Worm (Caenorhabditis elegans) whole organism, L2 larva: ENCODE results near the gene str-97.
A peak's percentile ranks its signal among the peaks of the same experiment; 100 is the strongest.

Source experiments
- C34F6.9 ChIP-seq: fragments of 150-350 bp; optimal IDR thresholded peaks from 2 replicates; lab custom pipeline; 2014; ENCODE audit warnings: missing biosample characterization, missing genetic modification characterization
- F13H6.1 ChIP-seq: sonication (generic microtip); optimal IDR thresholded peaks from 2 replicates; lab custom pipeline; 2016; ENCODE audit warnings: missing genetic modification characterization, missing compliant biosample characterization
- R02D3.7 ChIP-seq: fragments of 150-350 bp; optimal IDR thresholded peaks from 2 replicates; lab custom pipeline; 2014; ENCODE audit warnings: missing biosample characterization, missing genetic modification characterization
- Y55F3AM.14 ChIP-seq: fragments of 200-800 bp; sonication (Bioruptor generic); optimal IDR thresholded peaks from 2 replicates; lab custom pipeline; 2018; ENCODE audit warnings: mild to moderate bottlenecking, missing genetic modification characterization, missing compliant biosample characterization
- aly-2 ChIP-seq: fragments of 150-350 bp; optimal IDR thresholded peaks from 2 replicates; lab custom pipeline; 2014; ENCODE audit warnings: missing biosample characterization, missing genetic modification characterization
- ama-1 ChIP-seq: fragments of 150-350 bp; optimal IDR thresholded peaks from 2 replicates; lab custom pipeline; 2018; ENCODE audit warnings: inconsistent platforms
- ceh-16 ChIP-seq: fragments of 150-350 bp; optimal IDR thresholded peaks from 2 replicates; lab custom pipeline; 2014; ENCODE audit warnings: missing biosample characterization, missing genetic modification characterization
- ceh-82 ChIP-seq: fragments of 150-350 bp; optimal IDR thresholded peaks from 2 replicates; lab custom pipeline; 2014; ENCODE audit warnings: missing biosample characterization, missing genetic modification characterization
- crh-2 ChIP-seq: sonication (generic microtip); optimal IDR thresholded peaks from 2 replicates; lab custom pipeline; 2017; ENCODE audit warnings: missing biosample characterization, missing genetic modification characterization
- dmd-4 ChIP-seq: sonication (generic microtip); optimal IDR thresholded peaks from 2 replicates; lab custom pipeline; 2017; ENCODE audit warnings: missing biosample characterization, missing genetic modification characterization
- elt-1 ChIP-seq: fragments of 150-350 bp; optimal IDR thresholded peaks from 2 replicates; lab custom pipeline; 2014; ENCODE audit warnings: missing biosample characterization, missing genetic modification characterization
- fos-1 ChIP-seq: fragments of 150-350 bp; optimal IDR thresholded peaks from 2 replicates; lab custom pipeline; 2014; ENCODE audit warnings: missing biosample characterization, missing genetic modification characterization
- lin-11 ChIP-seq: fragments of 150-350 bp; sonication (generic microtip); optimal IDR thresholded peaks from 2 replicates; lab custom pipeline; 2014; ENCODE audit warnings: missing biosample characterization, missing genetic modification characterization, inconsistent platforms, mixed read lengths
- lin-39 ChIP-seq: fragments of 150-350 bp; optimal IDR thresholded peaks from 2 replicates; lab custom pipeline; 2014; ENCODE audit warnings: missing biosample characterization, missing genetic modification reagents, missing genetic modification characterization
- mab-5 ChIP-seq: fragments of 150-350 bp; optimal IDR thresholded peaks from 2 replicates; lab custom pipeline; 2014; ENCODE audit warnings: missing biosample characterization, missing genetic modification characterization
- nhr-10 ChIP-seq: sonication (generic microtip); optimal IDR thresholded peaks from 2 replicates; lab custom pipeline; 2017; ENCODE audit warnings: missing biosample characterization, missing genetic modification characterization
- nhr-12 ChIP-seq: fragments of 150-350 bp; optimal IDR thresholded peaks from 2 replicates; lab custom pipeline; 2014; ENCODE audit warnings: missing biosample characterization, missing genetic modification characterization
- nhr-129 ChIP-seq: fragments of 150-350 bp; optimal IDR thresholded peaks from 2 replicates; lab custom pipeline; 2014; ENCODE audit warnings: missing biosample characterization, missing genetic modification characterization
- nhr-21 ChIP-seq: fragments of 150-350 bp; optimal IDR thresholded peaks from 2 replicates; lab custom pipeline; 2014; ENCODE audit warnings: missing biosample characterization, missing genetic modification characterization
- nhr-237 ChIP-seq: fragments of 150-350 bp; optimal IDR thresholded peaks from 2 replicates; lab custom pipeline; 2014; ENCODE audit warnings: missing biosample characterization, missing genetic modification characterization
- nhr-25 ChIP-seq: fragments of 150-350 bp; sonication (generic microtip); optimal IDR thresholded peaks from 3 replicates; lab custom pipeline; 2014; ENCODE audit warnings: missing biosample characterization, missing genetic modification characterization
- nhr-6 ChIP-seq: fragments of 150-350 bp; optimal IDR thresholded peaks from 2 replicates; lab custom pipeline; 2014; ENCODE audit warnings: missing biosample characterization, missing genetic modification characterization
- peb-1 ChIP-seq: fragments of 150-350 bp; optimal IDR thresholded peaks from 2 replicates; lab custom pipeline; 2014; ENCODE audit warnings: missing biosample characterization, missing genetic modification characterization
- sma-9 ChIP-seq, 2 experiments: fragments of 150-350 bp in 1 of 2; sonication (generic microtip) in 1 of 2; optimal IDR thresholded peaks; 2 replicates each; lab custom pipeline; 2014 to 2016; ENCODE audit warnings: missing genetic modification characterization in 2 of 2, mild to moderate bottlenecking in 1 of 2, missing biosample characterization in 1 of 2, missing compliant biosample characterization in 1 of 2, missing genetic modification reagents in 1 of 2, moderate library complexity in 1 of 2
- unc-55 ChIP-seq: fragments of 150-350 bp; sonication (generic microtip); optimal IDR thresholded peaks from 3 replicates; lab custom pipeline; 2014; ENCODE audit warnings: missing biosample characterization, missing genetic modification reagents, missing genetic modification characterization
- unc-62 ChIP-seq: fragments of 150-350 bp; optimal IDR thresholded peaks from 2 replicates; lab custom pipeline; 2014; ENCODE audit warnings: missing biosample characterization, missing genetic modification reagents, missing genetic modification characterization
- zag-1 ChIP-seq: fragments of 150-350 bp; optimal IDR thresholded peaks from 2 replicates; lab custom pipeline; 2014; ENCODE audit warnings: missing biosample characterization, missing genetic modification characterization
- ztf-11 ChIP-seq: sonication (generic microtip); optimal IDR thresholded peaks from 2 replicates; lab custom pipeline; 2017; ENCODE audit warnings: missing biosample characterization, missing genetic modification characterization
- ztf-4 ChIP-seq: fragments of 150-350 bp; optimal IDR thresholded peaks from 2 replicates; lab custom pipeline; 2014; ENCODE audit warnings: missing biosample characterization, missing genetic modification characterization

str-97 gene

ce11 chrV:16131249-16131648 lies 23.8 kb downstream of the str-97 start, which contains the start of gene fbxa-142:
TSS of gene fbxa-142 (minus strand) at chrV:16131349.
- TF ChIP-seq aly-2 (tag; lab: Kevin White, UChicago) (no peak), peb-1 (tag; lab: Kevin White, UChicago) (no peak), fos-1 (tag; lab: Kevin White, UChicago) (no peak)

ce11 chrV:16129116-16129515 lies 25.9 kb downstream of the str-97 start:
- peak; percentile 21 for TF ChIP-seq fos-1 (tag; lab: Kevin White, UChicago)
- TF ChIP-seq aly-2 (tag; lab: Kevin White, UChicago) = no peak
- no peak for TF ChIP-seq nhr-25 (tag; lab: Kevin White, UChicago)
- TF ChIP-seq nhr-6 = no peak
- TF ChIP-seq ceh-16 (tag; lab: Kevin White, UChicago) = no peak
- TF ChIP-seq ama-1 (lab: Kevin White, UChicago) = no peak

ce11 chrV:16127401-16127800 lies 27.6 kb downstream of the str-97 start, which contains the start of gene fbxa-143:
TSS of gene fbxa-143 (minus strand) at chrV:16127501.
- TF ChIP-seq lin-11 (tag; lab: Kevin White, UChicago) (no peak), aly-2 (tag; lab: Kevin White, UChicago) (no peak), zag-1 (tag; lab: Kevin White, UChicago) (no peak), elt-1 (tag; lab: Kevin White, UChicago) (no peak), C34F6.9 (no peak), lin-39 (tag; lab: Kevin White, UChicago) (no peak), nhr-237 (tag; lab: Kevin White, UChicago) (no peak), ztf-11 (tag; lab: Kevin White, UChicago) (no peak), unc-62 (GFP tag; lab: Kevin White, UChicago) (no peak), unc-55 (GFP tag; lab: Kevin White, UChicago) (no peak), ceh-82 (tag; lab: Kevin White, UChicago) (no peak), nhr-12 (no peak), dmd-4 (tag; lab: Kevin White, UChicago) (no peak), fos-1 (tag; lab: Kevin White, UChicago) (no peak), R02D3.7 (tag; lab: Kevin White, UChicago) (no peak), Y55F3AM.14 (GFP tag; lab: Kevin White, UChicago) (no peak), nhr-21 (tag; lab: Kevin White, UChicago) (no peak), ztf-4 (tag; lab: Kevin White, UChicago) (no peak)
- TF ChIP-seq, all 48 proteins: peak for 0

- no peak for TF ChIP-seq ztf-11 (tag; lab: Kevin White, UChicago)
- no peak for TF ChIP-seq ama-1 (lab: Kevin White, UChicago)
- no peak for TF ChIP-seq mab-5
- TF ChIP-seq C34F6.9 = no peak
- no peak for TF ChIP-seq nhr-129 (tag; lab: Kevin White, UChicago)
- TF ChIP-seq, all 48 proteins: peak for 0
These were observed 30.3 kb downstream of the str-97 start, which contains the start of gene nhr-111 for ce11 chrV:16124739-16125138. TSS of gene nhr-111 (minus strand) at chrV:16124839.

ce11 chrV:16121451-16121850 lies 33.6 kb downstream of the str-97 start:
- TF ChIP-seq nhr-6 (no peak), crh-2 (no peak), peb-1 (tag; lab: Kevin White, UChicago) (no peak), fos-1 (tag; lab: Kevin White, UChicago) (peak; percentile 24), elt-1 (tag; lab: Kevin White, UChicago) (no peak), zag-1 (tag; lab: Kevin White, UChicago) (no peak), ama-1 (lab: Kevin White, UChicago) (no peak), nhr-10 (tag; lab: Kevin White, UChicago) (no peak)

- TF ChIP-seq fos-1 (tag; lab: Kevin White, UChicago) (peak; percentile 71), F13H6.1 (tag; lab: Kevin White, UChicago) (no peak), ceh-82 (tag; lab: Kevin White, UChicago) (no peak), sma-9 (GFP tag; optimal IDR thresholded peaks at IDR 0.05; lab: Kevin White, UChicago) (peak; percentile 38), sma-9 (tag; optimal IDR thresholded peaks at IDR 0.05; lab: Kevin White, UChicago) (no peak), zag-1 (tag; lab: Kevin White, UChicago) (no peak)
These were observed 34.1 kb downstream of the str-97 start, which contains the start of gene skr-3 for ce11 chrV:16120922-16121321. TSS of gene skr-3 (plus strand) at chrV:16121084.
